Worm (Caenorhabditis elegans) whole organism, L4 larva: ENCODE results near the gene ubc-1.

Source experiments
- Y105C5A.15 ChIP-seq: fragments of 200-800 bp; sonication (Bioruptor generic); IDR thresholded peaks from 2 replicates; pipeline ENCODE4 v1.3.6; 2022; ENCODE audit warnings: missing genetic modification characterization, missing compliant biosample characterization
- dpl-1 ChIP-seq: fragments of 150-350 bp; optimal IDR thresholded peaks from 2 replicates; lab custom pipeline; 2014; ENCODE audit warnings: missing biosample characterization, missing genetic modification reagents, missing genetic modification characterization
- lin-39 ChIP-seq: fragments of 150-350 bp; optimal IDR thresholded peaks from 2 replicates; lab custom pipeline; 2014; ENCODE audit warnings: missing biosample characterization, missing genetic modification reagents, missing genetic modification characterization
- lir-3 ChIP-seq: sonication (generic microtip); optimal IDR thresholded peaks from 2 replicates; lab custom pipeline; 2016; ENCODE audit warnings: mild to moderate bottlenecking, missing genetic modification characterization, missing compliant biosample characterization
- nhr-10 ChIP-seq: fragments of 150-350 bp; optimal IDR thresholded peaks from 2 replicates; lab custom pipeline; 2014; ENCODE audit warnings: missing biosample characterization, missing genetic modification characterization
- nhr-25 ChIP-seq: sonication (generic microtip); optimal IDR thresholded peaks from 2 replicates; lab custom pipeline; 2017; ENCODE audit warnings: missing genetic modification characterization, mild to moderate bottlenecking, missing compliant biosample characterization, antibody characterized with exemption, moderate library complexity, borderline replicate concordance; ENCODE audit not compliant: insufficient read depth
- nhr-76 ChIP-seq: fragments of 150-350 bp; optimal IDR thresholded peaks from 2 replicates; lab custom pipeline; 2014; ENCODE audit warnings: missing biosample characterization, missing genetic modification characterization
- spr-1 ChIP-seq: sonication (generic microtip); optimal IDR thresholded peaks from 2 replicates; lab custom pipeline; 2016; ENCODE audit warnings: mild to moderate bottlenecking, missing genetic modification characterization, missing compliant biosample characterization
- unc-39 ChIP-seq: sonication (generic microtip); optimal IDR thresholded peaks from 2 replicates; lab custom pipeline; 2017; ENCODE audit warnings: missing biosample characterization, missing genetic modification characterization
- unc-62 ChIP-seq, 3 experiments: fragments of 150-350 bp in 1 of 3; sonication (generic microtip); optimal IDR thresholded peaks in 2 of 3; peaks in 1 of 3; 1 replicate in 1 of 3; 2 replicates in 2 of 3; lab custom pipeline; 2014 to 2017; ENCODE audit warnings: missing biosample characterization in 3 of 3, missing genetic modification characterization in 3 of 3, missing genetic modification reagents in 3 of 3, missing genotype in 1 of 3
- ztf-7 ChIP-seq: fragments of 150-350 bp; optimal IDR thresholded peaks from 2 replicates; lab custom pipeline; 2014; ENCODE audit warnings: missing biosample characterization, missing genetic modification characterization

DNA sequence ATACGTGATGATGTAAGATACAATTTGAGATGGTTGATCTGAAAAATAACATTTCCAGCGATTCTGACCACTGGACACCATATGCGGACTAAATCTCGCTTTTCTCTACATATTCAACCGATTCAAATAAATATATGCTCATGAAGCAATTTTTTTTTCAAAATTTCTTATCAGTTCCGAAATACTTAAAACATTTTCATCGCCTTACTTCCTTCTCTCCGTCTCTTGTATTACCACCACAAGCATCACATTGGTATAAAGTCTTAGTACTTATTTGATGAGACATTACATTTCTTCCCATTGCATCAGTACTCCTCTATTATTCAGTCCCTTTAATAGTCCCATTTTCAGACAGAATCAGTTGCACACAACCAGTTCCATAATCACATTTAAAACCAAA, 51.8 kb downstream of the ubc-1 start, which contains the start of gene K08D10.14:
- TF ChIP-seq lin-39 (tag; lab: Kevin White, UChicago) (no peak), nhr-76 (no peak), nhr-25 (tag; lab: Kevin White, UChicago) (no peak), lir-3 (tag; lab: Kevin White, UChicago) (no peak), unc-62 (GFP tag; optimal IDR thresholded peaks at IDR 0.05 in 1 of 2; lab: Kevin White, UChicago) (no peak), unc-62 (tag; optimal IDR thresholded peaks at IDR 0.05; lab: Kevin White, UChicago) (no peak), dpl-1 (GFP tag; lab: Kevin White, UChicago) (no peak), unc-39 (no peak), spr-1 (tag; lab: Kevin White, UChicago) (no peak), Y105C5A.15 (GFP tag; lab: Robert Waterston, UW) (no peak), nhr-10 (tag; lab: Kevin White, UChicago) (no peak), ztf-7 (no peak)
